Fruit fly (Drosophila melanogaster): ENCODE data around the gene lok.

The lok gene

dm6 chr2L:20086295-20087096 is 25.3 kb downstream of the lok start (continued):
- TF ChIP-seq acj6 (GFP tag; optimal IDR thresholded peaks at IDR 0.05) (peak; percentile 92), CG8319 (GFP tag; optimal IDR thresholded peaks at IDR 0.05) (peak; percentile 90), CG34406 (GFP tag; optimal IDR thresholded peaks at IDR 0.05) (peak; percentile 93), Blimp-1 (GFP tag; optimal IDR thresholded peaks at IDR 0.05) (peak; percentile 68), topi (GFP tag; optimal IDR thresholded peaks at IDR 0.05) (peak; percentile 91), eg (GFP tag; IDR thresholded peaks at IDR 0.05) (peak; percentile 98), CG10631 (GFP tag; optimal IDR thresholded peaks at IDR 0.05) (peak; percentile 92), CG8119 (GFP tag; IDR thresholded peaks at IDR 0.05) (peak; percentile 95), CG6163 (GFP tag; IDR thresholded peaks at IDR 0.05) (peak; percentile 96), CG6854 (GFP tag; optimal IDR thresholded peaks at IDR 0.05) (peak; percentile 66), Met (GFP tag; optimal IDR thresholded peaks at IDR 0.05) (peak; percentile 92), CG11762 (GFP tag; optimal IDR thresholded peaks at IDR 0.05; ENCODE audit: insufficient read depth) (peak; percentile 94), Sox15 (GFP tag; optimal IDR thresholded peaks at IDR 0.05) (peak; percentile 85), dsx (GFP tag; optimal IDR thresholded peaks at IDR 0.05; ENCODE audit: poor library complexity, severe bottlenecking) (peak; percentile 55), CG16779 (tag; optimal IDR thresholded peaks at IDR 0.05) (peak; percentile 90), CG6276 (GFP tag; optimal IDR thresholded peaks at IDR 0.05) (peak; percentile 91), CG8632 (GFP tag; optimal IDR thresholded peaks at IDR 0.05) (peak; percentile 91)

- TF ChIP-seq CG31627 (GFP tag; optimal IDR thresholded peaks at IDR 0.05) (peak; percentile 99), CG34406 (GFP tag; optimal IDR thresholded peaks at IDR 0.05) (peak; percentile 99), fd59A (GFP tag; optimal IDR thresholded peaks at IDR 0.05) (peak; percentile 98), CG10631 (GFP tag; optimal IDR thresholded peaks at IDR 0.05) (peak; percentile 99), Eip78C (GFP tag) (peak; percentile 100), vri (GFP tag; optimal IDR thresholded peaks at IDR 0.05) (peak; percentile 96), Gug (GFP tag; IDR thresholded peaks at IDR 0.05) (peak; percentile 98), Hr4 (GFP tag; optimal IDR thresholded peaks at IDR 0.05) (peak; percentile 100), esn (GFP tag; optimal IDR thresholded peaks at IDR 0.05) (peak; percentile 99), CG6276 (GFP tag; optimal IDR thresholded peaks at IDR 0.05) (peak; percentile 99), eg (GFP tag; IDR thresholded peaks at IDR 0.05) (peak; percentile 99), dac (GFP tag; optimal IDR thresholded peaks at IDR 0.05) (peak; percentile 98), CG11294 (GFP tag; IDR thresholded peaks at IDR 0.05) (peak; percentile 98), CG8119 (GFP tag; IDR thresholded peaks at IDR 0.05) (peak; percentile 100), cyc (GFP tag; optimal IDR thresholded peaks at IDR 0.05) (peak; percentile 99), CG7368 (GFP tag; optimal IDR thresholded peaks at IDR 0.05) (peak; percentile 98), Eip75B (GFP tag; optimal IDR thresholded peaks at IDR 0.05) (peak; percentile 98), CG6808 (GFP tag; optimal IDR thresholded peaks at IDR 0.05) (peak; percentile 97), topi (GFP tag; optimal IDR thresholded peaks at IDR 0.05) (peak; percentile 99), CG11762 (GFP tag; optimal IDR thresholded peaks at IDR 0.05; ENCODE audit: insufficient read depth) (peak; percentile 99), CG10669 (GFP tag; optimal IDR thresholded peaks at IDR 0.05) (peak; percentile 99), CG6854 (GFP tag; optimal IDR thresholded peaks at IDR 0.05) (peak; percentile 97), svp (GFP tag) (peak; percentile 99), Hr39 (GFP tag; optimal IDR thresholded peaks at IDR 0.05) (peak; percentile 99), fkh (GFP tag; optimal IDR thresholded peaks at IDR 0.05) (peak; percentile 87), Sox102F (GFP tag; optimal IDR thresholded peaks at IDR 0.05) (peak; percentile 99), pdm3 (GFP tag; optimal IDR thresholded peaks at IDR 0.05) (peak; percentile 99), Met (GFP tag; optimal IDR thresholded peaks at IDR 0.05) (peak; percentile 99), Lpt (GFP tag; optimal IDR thresholded peaks at IDR 0.05) (peak; percentile 99), spab (GFP tag; optimal IDR thresholded peaks at IDR 0.05) (peak; percentile 97), Sox15 (GFP tag; optimal IDR thresholded peaks at IDR 0.05) (peak; percentile 99), Sox14 (GFP tag; optimal IDR thresholded peaks at IDR 0.05) (peak; percentile 99), CG32006 (GFP tag; optimal IDR thresholded peaks at IDR 0.05) (peak; percentile 100), ss (GFP tag; optimal IDR thresholded peaks at IDR 0.05) (peak; percentile 96 to 98), CG6792 (GFP tag; optimal IDR thresholded peaks at IDR 0.05) (peak; percentile 98), CG4318 (GFP tag; optimal IDR thresholded peaks at IDR 0.05) (peak; percentile 99), Smox (GFP tag; optimal IDR thresholded peaks at IDR 0.05) (peak; percentile 99), CG3032 (tag; optimal IDR thresholded peaks at IDR 0.05) (peak; percentile 98), CG6163 (GFP tag; IDR thresholded peaks at IDR 0.05) (peak; percentile 97)
Measured at dm6 chr2L:20091094-20091679, 30.0 kb downstream of the lok start, which contains the start of the genes CG10747 and Pyroxd1. TSS of gene CG10747 (minus strand) at chr2L:20091348. TSS of gene Pyroxd1 (plus strand) at chr2L:20091435.

Measured in whole organism, prepupa.